Worm (Caenorhabditis elegans) whole organism, early embryonic: ENCODE data around the gene acr-17.
"Not testable (repeated sequence)": the region's sequence is repeated elsewhere in the genome, so short reads cannot be mapped to it uniquely, and the experiment has no call there.

Experiments
- B0310.2 ChIP-seq: sonication (generic microtip); optimal IDR thresholded peaks from 2 replicates; lab custom pipeline; 2016; ENCODE audit warnings: mild to moderate bottlenecking, missing genetic modification characterization, missing compliant biosample characterization
- F13C5.2 ChIP-seq: sonication (generic microtip); optimal IDR thresholded peaks from 2 replicates; lab custom pipeline; 2017; ENCODE audit warnings: mild to moderate bottlenecking, missing genetic modification characterization, inconsistent platforms, missing compliant biosample characterization
- aly-1 ChIP-seq: sonication (generic microtip); optimal IDR thresholded peaks from 2 replicates; lab custom pipeline; 2016; ENCODE audit warnings: missing genetic modification characterization, missing compliant biosample characterization
- ama-1 ChIP-seq: fragments of 150-350 bp; optimal IDR thresholded peaks from 2 replicates; lab custom pipeline; 2014
- ceh-13 ChIP-seq: fragments of 200-800 bp; sonication (Bioruptor generic); optimal IDR thresholded peaks from 2 replicates; lab custom pipeline; 2018; ENCODE audit warnings: mild to moderate bottlenecking, missing genetic modification characterization, missing compliant biosample characterization
- ceh-36 ChIP-seq: sonication (generic microtip); optimal IDR thresholded peaks from 2 replicates; lab custom pipeline; 2016; ENCODE audit warnings: missing genetic modification characterization, inconsistent platforms, missing compliant biosample characterization
- ets-7 ChIP-seq: sonication (generic microtip); optimal IDR thresholded peaks from 2 replicates; lab custom pipeline; 2016; ENCODE audit warnings: missing genotype, missing genetic modification characterization, missing compliant biosample characterization
- flt-1 ChIP-seq: fragments of 200-800 bp; sonication (Bioruptor generic); IDR thresholded peaks from 2 replicates; pipeline ENCODE4 v1.3.6; 2022; ENCODE audit warnings: missing genetic modification characterization, missing compliant biosample characterization
- hmbx-1 ChIP-seq: sonication (generic microtip); optimal IDR thresholded peaks from 2 replicates; lab custom pipeline; 2016; ENCODE audit warnings: mild to moderate bottlenecking, missing genetic modification characterization, missing compliant biosample characterization
- hmg-4 ChIP-seq: fragments of 200-800 bp; sonication (Bioruptor generic); optimal IDR thresholded peaks from 2 replicates; lab custom pipeline; 2018; ENCODE audit warnings: mild to moderate bottlenecking, missing genetic modification characterization, missing compliant biosample characterization
- hnd-1 ChIP-seq: sonication (generic microtip); optimal IDR thresholded peaks from 2 replicates; lab custom pipeline; 2016; ENCODE audit warnings: missing genetic modification characterization, missing compliant biosample characterization
- pes-1 ChIP-seq: fragments of 200-800 bp; sonication (Bioruptor generic); IDR thresholded peaks from 2 replicates; pipeline ENCODE4 v1.3.6; 2022; ENCODE audit warnings: missing genetic modification reagents, missing genetic modification characterization, missing compliant biosample characterization
- scrt-1 ChIP-seq: fragments of 200-800 bp; sonication (Bioruptor generic); IDR thresholded peaks from 2 replicates; pipeline ENCODE4 v1.3.6; 2022; ENCODE audit warnings: missing genetic modification characterization, missing compliant biosample characterization
- sea-1 ChIP-seq: fragments of 200-800 bp; sonication (Bioruptor generic); conservative IDR thresholded peaks from 2 replicates; pipeline ENCODE4 v1.3.6; 2022; ENCODE audit warnings: missing genetic modification characterization, missing compliant biosample characterization
- tbx-11 ChIP-seq: fragments of 200-800 bp; sonication (Bioruptor generic); IDR thresholded peaks from 2 replicates; pipeline ENCODE4 v1.3.6; 2022; ENCODE audit warnings: missing genetic modification characterization, missing compliant biosample characterization
- tbx-37 ChIP-seq: fragments of 200-800 bp; sonication (Bioruptor generic); conservative IDR thresholded peaks from 2 replicates; pipeline ENCODE4 v1.3.6; 2022; ENCODE audit warnings: missing genetic modification reagents, missing genetic modification characterization, missing compliant biosample characterization
- tra-4 ChIP-seq: sonication (generic microtip); optimal IDR thresholded peaks from 2 replicates; lab custom pipeline; 2017; ENCODE audit warnings: missing genetic modification characterization, missing compliant biosample characterization

The acr-17 gene

ce11 chrV:2608352-2608751 is at the start of gene acr-17:
Gene acr-17 (plus strand): TSS chrV:2608652.
- no peak for TF ChIP-seq B0310.2 (tag; lab: Kevin White, UChicago)
- no peak for TF ChIP-seq hnd-1 (tag; lab: Kevin White, UChicago)
- no peak for TF ChIP-seq ceh-13
- TF ChIP-seq tbx-11: no peak
- TF ChIP-seq hmbx-1: no peak
- TF ChIP-seq flt-1 (GFP tag; lab: Robert Waterston, UW): no peak
- no peak for TF ChIP-seq ama-1
- TF ChIP-seq F13C5.2 (tag; lab: Kevin White, UChicago): no peak
- TF ChIP-seq aly-1 (tag; lab: Kevin White, UChicago): no peak
- TF ChIP-seq hmg-4 (GFP tag; lab: Kevin White, UChicago): no peak
- TF ChIP-seq scrt-1: no peak
- no peak for TF ChIP-seq sea-1
- no peak for TF ChIP-seq tbx-37 (GFP tag; lab: Robert Waterston, UW)
- no peak for TF ChIP-seq ceh-36 (tag; lab: Kevin White, UChicago)
- TF ChIP-seq ets-7 (tag; lab: Kevin White, UChicago): no peak
- no peak for TF ChIP-seq tra-4 (tag; lab: Kevin White, UChicago)

ce11 chrV:2561390-2561789 is 47.1 kb upstream of the acr-17 start, which contains the start of gene gst-10:
Gene gst-10 (plus strand): TSS chrV:2561690.
- TF ChIP-seq ets-7, B0310.2, hnd-1 (tag; lab: Kevin White, UChicago): not testable (repeated sequence)

- no peak for TF ChIP-seq ceh-13
- no peak for TF ChIP-seq sea-1
- no peak for TF ChIP-seq flt-1 (GFP tag; lab: Robert Waterston, UW)
- no peak for TF ChIP-seq hnd-1 (tag; lab: Kevin White, UChicago)
- TF ChIP-seq aly-1 (tag; lab: Kevin White, UChicago): no peak
- no peak for TF ChIP-seq hmbx-1
- no peak for TF ChIP-seq tra-4 (tag; lab: Kevin White, UChicago)
- no peak for TF ChIP-seq scrt-1
- no peak for TF ChIP-seq ama-1
- TF ChIP-seq hmg-4 (GFP tag; lab: Kevin White, UChicago): no peak
- no peak for TF ChIP-seq ceh-36 (tag; lab: Kevin White, UChicago)
Measured at ce11 chrV:2565525-2565924, 42.9 kb upstream of the acr-17 start, which contains the start of gene Y45G12C.1. Gene Y45G12C.1 (plus strand): TSS chrV:2565683.

- TF ChIP-seq hmbx-1 (no peak), hnd-1 (tag; lab: Kevin White, UChicago) (no peak), ceh-13 (no peak), scrt-1 (no peak), tbx-37 (GFP tag; lab: Robert Waterston, UW) (no peak), ceh-36 (tag; lab: Kevin White, UChicago) (no peak), hmg-4 (GFP tag; lab: Kevin White, UChicago) (no peak), ama-1 (no peak)
Measured at ce11 chrV:2570643-2571042, 37.8 kb upstream of the acr-17 start, which contains the start of gene srj-19. Gene srj-19 (minus strand): TSS chrV:2570743.

ce11 chrV:2573108-2573507 is 35.3 kb upstream of the acr-17 start, which contains the start of gene srj-20:
Gene srj-20 (minus strand): TSS chrV:2573208.
- no peak for TF ChIP-seq hmg-4 (GFP tag; lab: Kevin White, UChicago)
- TF ChIP-seq ceh-13: no peak
- TF ChIP-seq flt-1 (GFP tag; lab: Robert Waterston, UW): no peak
- no peak for TF ChIP-seq scrt-1
- no peak for TF ChIP-seq tbx-37 (GFP tag; lab: Robert Waterston, UW)
- TF ChIP-seq ets-7 (tag; lab: Kevin White, UChicago): no peak
- no peak for TF ChIP-seq B0310.2 (tag; lab: Kevin White, UChicago)

- no peak for TF ChIP-seq ets-7 (tag; lab: Kevin White, UChicago)
- TF ChIP-seq tbx-37 (GFP tag; lab: Robert Waterston, UW): no peak
- no peak for TF ChIP-seq hnd-1 (tag; lab: Kevin White, UChicago)
- no peak for TF ChIP-seq sea-1
- no peak for TF ChIP-seq ama-1
- no peak for TF ChIP-seq scrt-1
- TF ChIP-seq flt-1 (GFP tag; lab: Robert Waterston, UW): no peak
- no peak for TF ChIP-seq tbx-11
- TF ChIP-seq hmg-4 (GFP tag; lab: Kevin White, UChicago): no peak
- no peak for TF ChIP-seq B0310.2 (tag; lab: Kevin White, UChicago)
- no peak for TF ChIP-seq F13C5.2 (tag; lab: Kevin White, UChicago)
- no peak for TF ChIP-seq ceh-36 (tag; lab: Kevin White, UChicago)
- TF ChIP-seq pes-1 (GFP tag; lab: Robert Waterston, UW): no peak
- TF ChIP-seq tra-4 (tag; lab: Kevin White, UChicago): no peak
Measured at ce11 chrV:2573881-2574280, 34.6 kb upstream of the acr-17 start, which contains the start of gene nhr-290. Gene nhr-290 (plus strand): TSS chrV:2574181.

ce11 chrV:2575716-2576115 is 32.7 kb upstream of the acr-17 start:
- TF ChIP-seq hnd-1 (tag; lab: Kevin White, UChicago): no peak
- no peak for TF ChIP-seq ceh-36 (tag; lab: Kevin White, UChicago)
- no peak for TF ChIP-seq F13C5.2 (tag; lab: Kevin White, UChicago)
- no peak for TF ChIP-seq tra-4 (tag; lab: Kevin White, UChicago)
- no peak for TF ChIP-seq flt-1 (GFP tag; lab: Robert Waterston, UW)
- TF ChIP-seq tbx-11: no peak
- no peak for TF ChIP-seq hmbx-1
- no peak for TF ChIP-seq ets-7 (tag; lab: Kevin White, UChicago)
- TF ChIP-seq pes-1 (GFP tag; lab: Robert Waterston, UW): no peak
- TF ChIP-seq sea-1: no peak
- no peak for TF ChIP-seq aly-1 (tag; lab: Kevin White, UChicago)
- TF ChIP-seq scrt-1: no peak
- TF ChIP-seq B0310.2 (tag; lab: Kevin White, UChicago): no peak
- no peak for TF ChIP-seq hmg-4 (GFP tag; lab: Kevin White, UChicago)
- no peak for TF ChIP-seq tbx-37 (GFP tag; lab: Robert Waterston, UW)
- TF ChIP-seq ceh-13: no peak
- no peak for TF ChIP-seq ama-1

- TF ChIP-seq scrt-1 (no peak), F13C5.2 (tag; lab: Kevin White, UChicago) (no peak), ama-1 (no peak), hmg-4 (GFP tag; lab: Kevin White, UChicago) (no peak), flt-1 (GFP tag; lab: Robert Waterston, UW) (no peak), sea-1 (no peak), ceh-13 (no peak), ets-7 (tag; lab: Kevin White, UChicago) (no peak), tra-4 (tag; lab: Kevin White, UChicago) (no peak), tbx-37 (GFP tag; lab: Robert Waterston, UW) (no peak), hnd-1 (tag; lab: Kevin White, UChicago) (no peak), pes-1 (GFP tag; lab: Robert Waterston, UW) (no peak), hmbx-1 (no peak), ceh-36 (tag; lab: Kevin White, UChicago) (no peak), B0310.2 (tag; lab: Kevin White, UChicago) (no peak), tbx-11 (no peak)
Measured at ce11 chrV:2577603-2578002, 30.8 kb upstream of the acr-17 start, which contains the start of gene srt-4. Gene srt-4 (plus strand): TSS chrV:2577903.
